Worm (Caenorhabditis elegans) whole organism, L4/young adult: Measurements from ENCODE around the gene C34F6.10.

ENCODE experiments used
- W03F9.2 ChIP-seq: fragments of 150-350 bp; optimal IDR thresholded peaks from 2 replicates; lab custom pipeline; 2014; ENCODE audit warnings: missing biosample characterization, missing genetic modification characterization
- dao-5 ChIP-seq: sonication (generic microtip); optimal IDR thresholded peaks from 2 replicates; lab custom pipeline; 2016; ENCODE audit warnings: missing genotype, missing genetic modification characterization, moderate library complexity, missing compliant biosample characterization
- him-1 ChIP-seq: sonication (generic microtip); optimal IDR thresholded peaks from 2 replicates; lab custom pipeline; 2016; ENCODE audit warnings: missing genotype, missing genetic modification reagents, missing genetic modification characterization, missing compliant biosample characterization

- TF ChIP-seq dao-5 (no peak), him-1 (tag; lab: Kevin White, UChicago) (no peak), W03F9.2 (tag; lab: Kevin White, UChicago) (no peak)
Measured at ce11 chrX:11250983-11251382, 10.5 kb upstream of the C34F6.10 start.
